Worm (Caenorhabditis elegans) whole organism, young adult: ENCODE results near the gene str-15.

ENCODE experiments used
- ama-1 ChIP-seq, 3 experiments: fragments of 150-350 bp in 1 of 3; sonication (generic microtip) in 2 of 3; optimal IDR thresholded peaks; 2 replicates each; lab custom pipeline; 2014 to 2018; ENCODE audit warnings: missing biosample characterization in 2 of 3, missing genetic modification characterization in 2 of 3, missing genetic modification reagents in 2 of 3
- ceh-27 ChIP-seq: fragments of 200-800 bp; sonication (Bioruptor generic); optimal IDR thresholded peaks from 2 replicates; lab custom pipeline; 2018; ENCODE audit warnings: mild to moderate bottlenecking, missing genetic modification characterization, moderate library complexity, missing compliant biosample characterization
- nfyb-1 ChIP-seq: fragments of 200-800 bp; sonication (Bioruptor generic); IDR thresholded peaks from 2 replicates; pipeline ENCODE4 v1.3.6; 2022; ENCODE audit warnings: missing genetic modification reagents, missing genetic modification characterization, missing compliant biosample characterization

- TF ChIP-seq nfyb-1 (GFP tag; lab: Robert Waterston, UW) (no peak), ceh-27 (no peak), ama-1 (optimal IDR thresholded peaks at IDR 0.05; lab: Kevin White, UChicago) (no peak), ama-1 (GFP tag; optimal IDR thresholded peaks at IDR 0.05; lab: Kevin White, UChicago) (no peak)
Observed at ce11 chrV:16506650-16507049, 48.0 kb upstream of the str-15 start.
